Fruit fly (Drosophila melanogaster) whole organism, pupa: ENCODE results near the gene sunz.

Source experiments
- CG10348 ChIP-seq: fragments of 200-800 bp; sonication (Bioruptor generic); IDR thresholded peaks from 2 replicates; pipeline ENCODE4 v1.3.6; 2022; ENCODE audit warnings: missing biosample characterization, missing genetic modification characterization
- CG14655 ChIP-seq: fragments of 200-800 bp; sonication (Bioruptor generic); optimal IDR thresholded peaks from 3 replicates; lab custom pipeline; 2017; ENCODE audit warnings: mild to moderate bottlenecking, missing biosample characterization, missing genetic modification reagents, missing genetic modification characterization
- CG15710 ChIP-seq: fragments of 200-800 bp; sonication (Bioruptor generic); optimal IDR thresholded peaks from 2 replicates; lab custom pipeline; 2018; ENCODE audit warnings: missing biosample characterization, mild to moderate bottlenecking, missing genetic modification characterization, moderate library complexity
- CG17806 ChIP-seq: fragments of 200-800 bp; sonication (Bioruptor generic); optimal IDR thresholded peaks from 2 replicates; lab custom pipeline; 2018; ENCODE audit warnings: missing biosample characterization, mild to moderate bottlenecking, missing genetic modification characterization, moderate library complexity
- CG32121 ChIP-seq: fragments of 200-800 bp; sonication (Bioruptor generic); IDR thresholded peaks from 2 replicates; pipeline ENCODE4 v1.3.6; 2022; ENCODE audit warnings: missing biosample characterization, missing genetic modification characterization
- CG8159 ChIP-seq: fragments of 200-800 bp; sonication (Bioruptor generic); optimal IDR thresholded peaks from 3 replicates; lab custom pipeline; 2018; ENCODE audit warnings: missing biosample characterization, mild to moderate bottlenecking, missing genetic modification characterization, moderate library complexity
- CG8301 ChIP-seq: fragments of 200-800 bp; sonication (Bioruptor generic); optimal IDR thresholded peaks from 2 replicates; lab custom pipeline; 2018; ENCODE audit warnings: missing biosample characterization, mild to moderate bottlenecking, missing genetic modification characterization
- CG9948 ChIP-seq: fragments of 200-800 bp; sonication (Bioruptor generic); optimal IDR thresholded peaks from 2 replicates; lab custom pipeline; 2018; ENCODE audit warnings: missing biosample characterization, mild to moderate bottlenecking, missing genetic modification characterization, moderate library complexity
- D1 ChIP-seq: fragments of 200-800 bp; sonication (Bioruptor generic); optimal IDR thresholded peaks from 2 replicates; lab custom pipeline; 2018; ENCODE audit warnings: missing biosample characterization, mild to moderate bottlenecking, missing genetic modification characterization, moderate library complexity
- EcR ChIP-seq: fragments of 200-800 bp; sonication (Bioruptor generic); optimal IDR thresholded peaks from 3 replicates; lab custom pipeline; 2019; ENCODE audit warnings: missing biosample characterization, missing genetic modification characterization, mild to moderate bottlenecking, moderate library complexity, missing genetic modification reagents
- Ets98B ChIP-seq: fragments of 200-800 bp; sonication (Bioruptor generic); IDR thresholded peaks from 2 replicates; pipeline ENCODE4 v1.3.6; 2022; ENCODE audit warnings: missing biosample characterization, missing genetic modification characterization
- Snoo ChIP-seq: fragments of 200-800 bp; sonication (Bioruptor generic); optimal IDR thresholded peaks from 3 replicates; lab custom pipeline; 2017; ENCODE audit warnings: missing biosample characterization, mild to moderate bottlenecking, missing genetic modification characterization, inconsistent platforms
- rn ChIP-seq: fragments of 200-800 bp; sonication (Bioruptor generic); IDR thresholded peaks from 2 replicates; pipeline ENCODE4 v1.3.6; 2022; ENCODE audit warnings: missing biosample characterization, missing genetic modification characterization

dm6 chr3R:6629851-6630250 lies at the start of gene sunz:
- TF ChIP-seq CG10348 (GFP tag; lab: Robert Waterston, UW) (no peak), rn (GFP tag; lab: Robert Waterston, UW) (no peak), CG14655 (GFP tag; lab: Kevin White, UChicago) (no peak), Snoo (no peak), Ets98B (GFP tag; lab: Robert Waterston, UW) (no peak), CG32121 (GFP tag; lab: Robert Waterston, UW) (no peak), CG17806 (tag; lab: Kevin White, UChicago) (no peak), EcR (no peak), CG15710 (tag; lab: Kevin White, UChicago) (no peak), CG8301 (tag; lab: Kevin White, UChicago) (no peak), D1 (no peak), CG9948 (tag; lab: Kevin White, UChicago) (no peak), CG8159 (no peak)
